Worm (Caenorhabditis elegans) whole organism, mixed stage, embryonic: ENCODE measurements around the gene F42A9.11.

Source experiments
- M03D4.4 ChIP-seq: sonication (generic microtip); optimal IDR thresholded peaks from 2 replicates; lab custom pipeline; 2017; ENCODE audit warnings: mild to moderate bottlenecking, missing genetic modification characterization, missing compliant biosample characterization
- bed-3 ChIP-seq: fragments of 200-800 bp; sonication (Bioruptor generic); optimal IDR thresholded peaks from 3 replicates; lab custom pipeline; 2018; ENCODE audit warnings: mild to moderate bottlenecking, missing genetic modification characterization, moderate library complexity, missing compliant biosample characterization
- blmp-1 ChIP-seq: fragments of 150-350 bp; optimal IDR thresholded peaks from 2 replicates; lab custom pipeline; 2014; ENCODE audit warnings: missing biosample characterization, missing genetic modification characterization
- ceh-39 ChIP-seq: fragments of 150-350 bp; optimal IDR thresholded peaks from 2 replicates; lab custom pipeline; 2014; ENCODE audit warnings: missing biosample characterization, missing genetic modification characterization
- ceh-83 ChIP-seq: fragments of 200-800 bp; sonication (Bioruptor generic); optimal IDR thresholded peaks from 2 replicates; lab custom pipeline; 2018; ENCODE audit warnings: mild to moderate bottlenecking, missing genetic modification characterization, missing compliant biosample characterization
- ces-1 ChIP-seq: fragments of 150-350 bp; optimal IDR thresholded peaks from 2 replicates; lab custom pipeline; 2014; ENCODE audit warnings: missing biosample characterization, missing genetic modification reagents, missing genetic modification characterization
- cnd-1 ChIP-seq: fragments of 200-800 bp; sonication (Bioruptor generic); optimal IDR thresholded peaks from 2 replicates; lab custom pipeline; 2018; ENCODE audit warnings: mild to moderate bottlenecking, missing genetic modification characterization, missing compliant biosample characterization
- drap-1 ChIP-seq: fragments of 200-800 bp; sonication (Bioruptor generic); optimal IDR thresholded peaks from 3 replicates; lab custom pipeline; 2018; ENCODE audit warnings: mild to moderate bottlenecking, missing genetic modification characterization, missing compliant biosample characterization
- elt-3 ChIP-seq: fragments of 150-350 bp; optimal IDR thresholded peaks from 2 replicates; lab custom pipeline; 2014; ENCODE audit warnings: missing biosample characterization, missing genetic modification characterization
- flh-1 ChIP-seq: fragments of 200-800 bp; sonication (Bioruptor generic); optimal IDR thresholded peaks from 2 replicates; lab custom pipeline; 2018; ENCODE audit warnings: mild to moderate bottlenecking, missing genetic modification characterization, moderate library complexity, missing compliant biosample characterization
- ham-2 ChIP-seq: fragments of 200-800 bp; sonication (Bioruptor generic); optimal IDR thresholded peaks from 2 replicates; lab custom pipeline; 2018; ENCODE audit warnings: mild to moderate bottlenecking, missing genetic modification characterization, missing compliant biosample characterization
- hlh-1 ChIP-seq: fragments of 150-350 bp; optimal IDR thresholded peaks from 2 replicates; lab custom pipeline; 2014; ENCODE audit warnings: missing biosample characterization, missing genetic modification reagents, missing genetic modification characterization
- lin-13 ChIP-seq: fragments of 150-350 bp; optimal IDR thresholded peaks from 2 replicates; lab custom pipeline; 2014; ENCODE audit warnings: missing biosample characterization, missing genetic modification characterization
- lin-32 ChIP-seq: fragments of 200-800 bp; sonication (Bioruptor generic); optimal IDR thresholded peaks from 2 replicates; lab custom pipeline; 2018; ENCODE audit warnings: mild to moderate bottlenecking, missing genetic modification characterization, missing compliant biosample characterization
- lsy-2 ChIP-seq: fragments of 150-350 bp; optimal IDR thresholded peaks from 2 replicates; lab custom pipeline; 2014; ENCODE audit warnings: missing biosample characterization, missing genetic modification characterization
- mab-5 ChIP-seq: fragments of 150-350 bp; optimal IDR thresholded peaks from 2 replicates; lab custom pipeline; 2014; ENCODE audit warnings: missing biosample characterization, missing genetic modification characterization
- mep-1 ChIP-seq: fragments of 150-350 bp; optimal IDR thresholded peaks from 2 replicates; lab custom pipeline; 2017; ENCODE audit warnings: missing biosample characterization, missing genetic modification reagents, missing genetic modification characterization, inconsistent platforms
- mls-2 ChIP-seq: sonication (generic microtip); optimal IDR thresholded peaks from 2 replicates; lab custom pipeline; 2016; ENCODE audit warnings: mild to moderate bottlenecking, missing genetic modification characterization, moderate library complexity, missing compliant biosample characterization
- nhr-12 ChIP-seq: fragments of 150-350 bp; optimal IDR thresholded peaks from 2 replicates; lab custom pipeline; 2014; ENCODE audit warnings: missing biosample characterization, missing genetic modification characterization
- nhr-237 ChIP-seq: fragments of 150-350 bp; optimal IDR thresholded peaks from 2 replicates; lab custom pipeline; 2014; ENCODE audit warnings: missing biosample characterization, missing genetic modification characterization
- nhr-28 ChIP-seq: fragments of 150-350 bp; optimal IDR thresholded peaks from 2 replicates; lab custom pipeline; 2014; ENCODE audit warnings: missing biosample characterization, missing genetic modification characterization
- nhr-76 ChIP-seq: sonication (generic microtip); optimal IDR thresholded peaks from 2 replicates; lab custom pipeline; 2017; ENCODE audit warnings: missing biosample characterization, missing genetic modification characterization
- pha-4 ChIP-seq: fragments of 150-350 bp; optimal IDR thresholded peaks from 2 replicates; lab custom pipeline; 2018; ENCODE audit warnings: missing biosample characterization, missing genetic modification reagents, missing genetic modification characterization
- sem-2 ChIP-seq: fragments of 200-800 bp; sonication (Bioruptor generic); optimal IDR thresholded peaks from 2 replicates; lab custom pipeline; 2018; ENCODE audit warnings: mild to moderate bottlenecking, missing genetic modification characterization, missing compliant biosample characterization
- snpc-4 ChIP-seq: fragments of 150-350 bp; optimal IDR thresholded peaks from 2 replicates; lab custom pipeline; 2014; ENCODE audit warnings: missing biosample characterization, missing genetic modification characterization
- sptf-1 ChIP-seq: sonication (generic microtip); optimal IDR thresholded peaks from 2 replicates; lab custom pipeline; 2017; ENCODE audit warnings: mild to moderate bottlenecking, missing genetic modification characterization, moderate library complexity, missing compliant biosample characterization
- tbx-8 ChIP-seq: fragments of 200-800 bp; sonication (Bioruptor generic); optimal IDR thresholded peaks from 2 replicates; lab custom pipeline; 2018; ENCODE audit warnings: mild to moderate bottlenecking, missing genetic modification characterization, moderate library complexity, missing compliant biosample characterization
- unc-120 ChIP-seq: sonication (generic microtip); optimal IDR thresholded peaks from 2 replicates; lab custom pipeline; 2017; ENCODE audit warnings: missing genetic modification characterization, missing compliant biosample characterization; ENCODE audit not compliant: poor library complexity, severe bottlenecking
- unc-39 ChIP-seq: fragments of 150-350 bp; optimal IDR thresholded peaks from 2 replicates; lab custom pipeline; 2014; ENCODE audit warnings: missing biosample characterization, missing genetic modification characterization
- unc-62 ChIP-seq: fragments of 150-350 bp; optimal IDR thresholded peaks from 2 replicates; lab custom pipeline; 2014; ENCODE audit warnings: missing biosample characterization, missing genetic modification reagents, missing genetic modification characterization
- ztf-11 ChIP-seq: fragments of 150-350 bp; optimal IDR thresholded peaks from 2 replicates; lab custom pipeline; 2014; ENCODE audit warnings: missing biosample characterization, missing genetic modification characterization

The F42A9.11 gene

DNA sequence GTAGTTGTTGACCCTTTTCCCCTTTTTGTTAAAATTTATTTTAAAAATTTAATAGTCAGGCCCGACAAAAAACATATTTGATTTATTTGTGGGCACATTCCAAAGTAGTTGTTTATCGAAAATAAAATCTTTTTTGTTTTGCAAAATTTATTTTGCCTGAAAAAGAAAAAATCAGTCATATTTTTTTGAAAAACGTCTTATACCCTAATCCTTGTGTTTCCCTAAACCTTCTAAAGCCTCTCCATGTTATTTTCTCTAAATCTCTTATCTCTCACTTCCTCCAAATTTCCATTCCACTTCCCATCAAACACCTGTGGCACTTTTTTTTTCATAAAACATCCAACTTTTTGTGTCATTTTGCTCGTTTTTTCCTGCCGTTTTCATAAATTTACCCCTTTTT, 19.2 kb upstream of the F42A9.11 start:
- no peak for TF ChIP-seq ceh-39 (tag; lab: Kevin White, UChicago)
- no peak for TF ChIP-seq nhr-12
- no peak for TF ChIP-seq mep-1 (tag; lab: Kevin White, UChicago)
- TF ChIP-seq ztf-11 (tag; lab: Kevin White, UChicago), result no peak
- no peak for TF ChIP-seq snpc-4 (tag; lab: Kevin White, UChicago)
- no peak for TF ChIP-seq sem-2 (GFP tag; lab: Kevin White, UChicago)
- TF ChIP-seq nhr-237 (tag; lab: Kevin White, UChicago), result no peak
- TF ChIP-seq sptf-1 (tag; lab: Kevin White, UChicago), result no peak
- TF ChIP-seq bed-3 (GFP tag; lab: Kevin White, UChicago), result no peak
- no peak for TF ChIP-seq pha-4 (tag; lab: Kevin White, UChicago)
- no peak for TF ChIP-seq ces-1

DNA sequence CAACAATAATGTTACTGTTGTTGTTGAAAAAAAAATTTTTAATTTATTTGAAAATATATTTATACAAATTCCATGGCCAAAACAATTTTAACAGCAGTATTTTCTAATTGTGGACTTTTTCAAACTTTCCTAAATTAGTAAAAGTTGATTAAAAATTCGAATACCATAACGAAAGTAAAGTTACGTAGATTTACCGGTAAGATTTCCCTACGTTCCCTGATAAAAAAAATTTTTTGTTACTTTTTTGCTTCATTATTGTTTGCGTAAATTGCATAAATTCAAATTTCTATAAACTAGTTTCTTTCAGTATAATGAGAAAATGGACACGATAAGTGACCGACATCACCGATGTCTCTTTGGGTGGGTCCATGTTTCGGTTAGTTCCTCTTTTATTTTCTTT, 18.5 kb upstream of the F42A9.11 start, which contains the start of gene F42A9.6:
F42A9.6 (plus strand) TSS at position 301 of the 400 bp plus-strand sequence.
- TF ChIP-seq nhr-76 (tag; lab: Kevin White, UChicago), result no peak
- no peak for TF ChIP-seq ceh-83 (GFP tag; lab: Kevin White, UChicago)
- no peak for TF ChIP-seq lin-32 (GFP tag; lab: Kevin White, UChicago)
- TF ChIP-seq lsy-2, result no peak
- TF ChIP-seq nhr-12, result no peak
- no peak for TF ChIP-seq M03D4.4 (tag; lab: Kevin White, UChicago)
- no peak for TF ChIP-seq tbx-8 (GFP tag; lab: Kevin White, UChicago)
- TF ChIP-seq ztf-11 (tag; lab: Kevin White, UChicago), result no peak

DNA sequence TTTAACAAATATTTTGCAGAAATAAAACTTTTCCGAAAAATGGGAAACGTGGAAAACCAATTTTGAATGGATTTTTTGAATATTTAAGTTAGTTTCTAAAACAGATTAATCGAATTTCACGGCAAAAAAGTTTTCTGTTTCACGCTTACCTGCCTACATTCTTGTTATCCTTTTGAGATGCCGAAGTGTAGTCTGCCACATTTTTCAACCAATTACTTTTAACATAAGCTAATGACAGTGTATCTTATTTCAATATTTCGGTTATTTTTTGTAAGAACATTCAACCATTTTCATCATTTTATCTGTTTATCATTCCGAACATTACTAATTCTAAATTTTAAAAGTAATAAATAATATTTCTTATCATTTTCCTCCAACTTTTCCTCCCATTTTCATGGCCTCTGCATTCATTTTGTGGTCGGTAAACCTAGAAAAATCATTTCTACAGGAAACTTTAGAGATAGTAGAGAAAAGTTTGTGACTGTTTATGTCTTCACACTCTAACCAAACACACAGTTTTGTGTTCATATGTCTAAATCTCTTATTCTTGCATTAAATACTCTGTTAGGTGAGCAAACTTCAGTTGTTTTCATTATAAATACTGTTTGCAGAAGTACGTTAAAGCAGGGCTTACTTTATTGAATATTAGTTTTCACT, 15.4 kb upstream of the F42A9.11 start, which contains the start of the genes F42A9.17 and cyp-33E2:
F42A9.17 (minus strand) TSS at position 51 of the 657 bp plus-strand sequence.
cyp-33E2 (plus strand) TSS at position 449 of the 657 bp plus-strand sequence.
- no peak for TF ChIP-seq tbx-8 (GFP tag; lab: Kevin White, UChicago)
- TF ChIP-seq nhr-237 (tag; lab: Kevin White, UChicago), result no peak
- TF ChIP-seq nhr-28, result no peak
- no peak for TF ChIP-seq pha-4 (tag; lab: Kevin White, UChicago)
- TF ChIP-seq hlh-1 (tag; lab: Kevin White, UChicago), result no peak
- no peak for TF ChIP-seq mls-2
- no peak for TF ChIP-seq cnd-1 (tag; lab: Kevin White, UChicago)
- TF ChIP-seq sem-2 (GFP tag; lab: Kevin White, UChicago), result no peak
- TF ChIP-seq mab-5, result no peak
- no peak for TF ChIP-seq unc-120
- no peak for TF ChIP-seq ztf-11 (tag; lab: Kevin White, UChicago)
- no peak for TF ChIP-seq blmp-1 (tag; lab: Kevin White, UChicago)
- no peak for TF ChIP-seq ham-2
- no peak for TF ChIP-seq nhr-12
- TF ChIP-seq M03D4.4 (tag; lab: Kevin White, UChicago), result no peak
- TF ChIP-seq flh-1, result no peak
- TF ChIP-seq lsy-2, result no peak
- no peak for TF ChIP-seq unc-39 (tag; lab: Kevin White, UChicago)
- TF ChIP-seq lin-32 (GFP tag; lab: Kevin White, UChicago), result no peak
- TF ChIP-seq drap-1 (GFP tag; lab: Kevin White, UChicago), result no peak

DNA sequence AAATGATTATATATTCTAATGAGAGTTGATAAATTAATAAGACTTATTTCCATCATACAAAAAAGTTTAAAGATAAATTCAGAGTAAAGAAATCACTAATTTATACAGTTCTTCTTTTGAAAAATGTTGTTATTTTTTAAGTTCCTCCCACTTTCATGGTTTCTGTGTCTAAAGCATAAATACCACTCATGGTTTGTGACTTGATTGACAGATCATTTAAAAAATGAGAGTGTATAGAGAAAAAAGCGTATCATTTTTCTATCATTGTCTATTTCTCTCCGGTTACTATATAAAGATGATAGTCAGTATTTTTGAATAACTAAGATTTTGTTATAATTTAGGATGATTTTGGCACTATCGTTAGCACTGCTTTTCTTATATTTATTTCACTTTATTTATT, 12.8 kb upstream of the F42A9.11 start, which contains the start of gene cyp-33E3:
cyp-33E3 (plus strand) TSS at position 316 of the 400 bp plus-strand sequence.
- no peak for TF ChIP-seq lin-13 (tag; lab: Kevin White, UChicago)
- no peak for TF ChIP-seq snpc-4 (tag; lab: Kevin White, UChicago)
- TF ChIP-seq, all 35 proteins: peak for 0

DNA sequence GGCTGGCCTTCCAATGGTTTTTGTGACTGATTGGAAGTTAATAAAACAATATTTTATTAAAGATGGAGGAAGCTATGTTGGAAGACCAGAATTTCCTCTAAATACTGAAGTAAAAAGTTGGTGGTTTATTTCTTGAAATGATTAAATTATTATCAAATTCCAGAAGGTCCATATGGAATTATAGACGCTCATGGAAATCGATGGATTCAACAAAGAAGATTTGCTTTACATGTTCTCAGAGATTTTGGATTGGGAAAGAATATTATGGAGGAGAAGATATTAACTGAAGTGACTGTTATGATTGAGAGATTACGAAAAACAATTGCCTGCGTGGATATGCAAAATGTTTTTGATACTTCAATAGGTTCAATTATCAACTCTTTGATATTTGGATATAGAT, 12.1 kb upstream of the F42A9.11 start:
- TF ChIP-seq snpc-4 (tag; lab: Kevin White, UChicago), result no peak
- TF ChIP-seq unc-62 (GFP tag; lab: Kevin White, UChicago), result no peak
- no peak for TF ChIP-seq elt-3 (tag; lab: Kevin White, UChicago)
- TF ChIP-seq unc-39 (tag; lab: Kevin White, UChicago), result no peak
- TF ChIP-seq mab-5, result no peak
- TF ChIP-seq lin-32 (GFP tag; lab: Kevin White, UChicago), result no peak
- no peak for TF ChIP-seq lin-13 (tag; lab: Kevin White, UChicago)
- TF ChIP-seq, all 35 proteins: peak for 0
